Fruit fly (Drosophila melanogaster) whole organism, embryonic: ENCODE results near the gene CG10376.

Experiments
- CG1024 ChIP-seq: fragments of 200-800 bp; sonication (Bioruptor generic); IDR thresholded peaks from 2 replicates; pipeline ENCODE4 v1.3.6; 2022; ENCODE audit warnings: missing biosample characterization, missing genetic modification characterization
- CG10654 ChIP-seq: fragments of 200-800 bp; sonication (Bioruptor generic); optimal IDR thresholded peaks from 2 replicates; lab custom pipeline; 2016; ENCODE audit warnings: missing biosample characterization, missing genetic modification characterization
- CG12155 ChIP-seq: fragments of 200-800 bp; sonication (Bioruptor generic); optimal IDR thresholded peaks from 3 replicates; lab custom pipeline; 2016; ENCODE audit warnings: missing biosample characterization, missing genetic modification characterization
- CG13287 ChIP-seq: fragments of 200-800 bp; sonication (Bioruptor generic); IDR thresholded peaks from 2 replicates; pipeline ENCODE4 v1.3.6; 2022; ENCODE audit warnings: missing biosample characterization, missing genetic modification characterization; ENCODE audit not compliant: partially characterized antibody
- CG15269 ChIP-seq: fragments of 200-800 bp; sonication (Bioruptor generic); optimal IDR thresholded peaks from 2 replicates; lab custom pipeline; 2018; ENCODE audit warnings: missing biosample characterization, mild to moderate bottlenecking, missing genetic modification characterization, moderate library complexity
- CG15514 ChIP-seq: fragments of 200-800 bp; sonication (Bioruptor generic); optimal IDR thresholded peaks from 3 replicates; lab custom pipeline; 2017; ENCODE audit warnings: missing biosample characterization, missing genetic modification characterization, mild to moderate bottlenecking, moderate library complexity, missing genetic modification reagents
- CG1647 ChIP-seq: fragments of 200-800 bp; sonication (Bioruptor generic); optimal IDR thresholded peaks from 3 replicates; lab custom pipeline; 2016; ENCODE audit warnings: missing biosample characterization, missing genetic modification characterization
- CG2129 ChIP-seq: fragments of 200-800 bp; sonication (Bioruptor generic); IDR thresholded peaks from 2 replicates; pipeline ENCODE4 v1.3.6; 2022; ENCODE audit warnings: missing biosample characterization, missing genetic modification characterization; ENCODE audit not compliant: partially characterized antibody
- CG2678 ChIP-seq: fragments of 200-800 bp; sonication (Bioruptor generic); optimal IDR thresholded peaks from 3 replicates; lab custom pipeline; 2019; ENCODE audit warnings: missing biosample characterization, mild to moderate bottlenecking, missing genetic modification characterization, moderate library complexity
- CG2875 ChIP-seq: fragments of 200-800 bp; sonication (Bioruptor generic); optimal IDR thresholded peaks from 2 replicates; lab custom pipeline; 2017; ENCODE audit warnings: missing biosample characterization, mild to moderate bottlenecking, missing genetic modification characterization, missing genetic modification reagents
- CG2889 ChIP-seq: fragments of 200-800 bp; sonication (Bioruptor generic); IDR thresholded peaks from 3 replicates; pipeline ENCODE4 v1.3.6; 2022; ENCODE audit warnings: missing biosample characterization, missing genetic modification characterization
- CG30020 ChIP-seq: fragments of 200-800 bp; optimal IDR thresholded peaks from 2 replicates; lab custom pipeline; 2019; ENCODE audit warnings: missing biosample characterization, mild to moderate bottlenecking, missing genetic modification characterization, moderate library complexity
- CG31365 ChIP-seq: fragments of 200-800 bp; sonication (Bioruptor generic); optimal IDR thresholded peaks from 2 replicates; lab custom pipeline; 2018; ENCODE audit warnings: missing biosample characterization, mild to moderate bottlenecking, missing genetic modification characterization
- CG3407 ChIP-seq: fragments of 200-800 bp; sonication (Bioruptor generic); optimal IDR thresholded peaks from 2 replicates; lab custom pipeline; 2018; ENCODE audit warnings: missing biosample characterization, mild to moderate bottlenecking, missing genetic modification characterization
- CG34376 ChIP-seq: fragments of 200-800 bp; sonication (Bioruptor generic); optimal IDR thresholded peaks from 2 replicates; lab custom pipeline; 2018; ENCODE audit warnings: missing biosample characterization, mild to moderate bottlenecking, missing genetic modification characterization
- CG4404 ChIP-seq: fragments of 200-800 bp; sonication (Bioruptor generic); IDR thresholded peaks from 2 replicates; pipeline ENCODE4 v1.3.6; 2022; ENCODE audit warnings: missing biosample characterization, missing genetic modification characterization
- CG6683 ChIP-seq: fragments of 200-800 bp; sonication (Bioruptor generic); optimal IDR thresholded peaks from 2 replicates; lab custom pipeline; 2017; ENCODE audit warnings: missing biosample characterization, mild to moderate bottlenecking, missing genetic modification characterization, missing genetic modification reagents
- CG7372 ChIP-seq: fragments of 200-800 bp; sonication (Bioruptor generic); IDR thresholded peaks from 2 replicates; pipeline ENCODE4 v1.3.6; 2022; ENCODE audit warnings: missing biosample characterization, missing genetic modification characterization
- CG8388 ChIP-seq: fragments of 200-800 bp; sonication (Bioruptor generic); optimal IDR thresholded peaks from 2 replicates; lab custom pipeline; 2019; ENCODE audit warnings: missing biosample characterization, mild to moderate bottlenecking, missing genetic modification characterization, moderate library complexity
- CG8944 ChIP-seq: fragments of 200-800 bp; sonication (Bioruptor generic); optimal IDR thresholded peaks from 3 replicates; lab custom pipeline; 2016; ENCODE audit warnings: missing biosample characterization, missing genetic modification characterization
- CHES-1-like ChIP-seq: fragments of 200-800 bp; sonication (Bioruptor generic); optimal IDR thresholded peaks from 2 replicates; lab custom pipeline; 2016; ENCODE audit warnings: missing biosample characterization, missing genetic modification characterization
- Deaf1 ChIP-seq: fragments of 200-800 bp; optimal IDR thresholded peaks from 3 replicates; lab custom pipeline; 2019; ENCODE audit warnings: missing biosample characterization, mild to moderate bottlenecking, missing genetic modification characterization, moderate library complexity
- Gsc ChIP-seq: fragments of 200-800 bp; sonication (Bioruptor generic); IDR thresholded peaks from 2 replicates; pipeline ENCODE4 v1.3.6; 2022; ENCODE audit warnings: missing biosample characterization, missing genetic modification characterization
- Hand ChIP-seq: fragments of 200-800 bp; sonication (Bioruptor generic); optimal IDR thresholded peaks from 2 replicates; lab custom pipeline; 2017; ENCODE audit warnings: mild to moderate bottlenecking, missing biosample characterization, missing genetic modification reagents, missing genetic modification characterization
- Hsf ChIP-seq: fragments of 200-800 bp; sonication (Bioruptor generic); optimal IDR thresholded peaks from 3 replicates; lab custom pipeline; 2016; ENCODE audit warnings: missing biosample characterization, missing genetic modification characterization
- MBD-R2 ChIP-seq: fragments of 200-800 bp; sonication (Bioruptor generic); IDR thresholded peaks from 2 replicates; pipeline ENCODE4 v1.3.6; 2022; ENCODE audit warnings: missing biosample characterization, missing genetic modification characterization
- Meics ChIP-seq: fragments of 200-800 bp; sonication (Bioruptor generic); optimal IDR thresholded peaks from 2 replicates; lab custom pipeline; 2017; ENCODE audit warnings: missing biosample characterization, mild to moderate bottlenecking, missing genetic modification characterization
- Nf-YB ChIP-seq: fragments of 200-800 bp; sonication (Bioruptor generic); optimal IDR thresholded peaks from 3 replicates; lab custom pipeline; 2019; ENCODE audit warnings: missing biosample characterization, mild to moderate bottlenecking, missing genetic modification characterization, moderate library complexity
- Rfx ChIP-seq: fragments of 200-800 bp; sonication (Bioruptor generic); IDR thresholded peaks from 2 replicates; pipeline ENCODE4 v1.3.6; 2022; ENCODE audit warnings: missing biosample characterization, missing genetic modification characterization
- Ssrp ChIP-seq: fragments of 200-800 bp; sonication (Bioruptor generic); optimal IDR thresholded peaks from 2 replicates; lab custom pipeline; 2018; ENCODE audit warnings: missing biosample characterization, mild to moderate bottlenecking, missing genetic modification characterization, moderate library complexity
- Xrp1 ChIP-seq: fragments of 200-800 bp; sonication (Bioruptor generic); IDR thresholded peaks from 2 replicates; pipeline ENCODE4 v1.3.6; 2022; ENCODE audit warnings: missing biosample characterization, missing genetic modification characterization
- abd-A ChIP-seq: fragments of 200-800 bp; sonication (Bioruptor generic); optimal IDR thresholded peaks from 3 replicates; lab custom pipeline; 2019; ENCODE audit warnings: missing biosample characterization, mild to moderate bottlenecking, missing genetic modification characterization, moderate library complexity
- cas ChIP-seq: fragments of 200-800 bp; sonication (Bioruptor generic); IDR thresholded peaks from 2 replicates; pipeline ENCODE4 v1.3.6; 2022; ENCODE audit warnings: missing biosample characterization, missing genetic modification characterization
- croc ChIP-seq: fragments of 200-800 bp; sonication (Bioruptor generic); conservative IDR thresholded peaks from 3 replicates; pipeline ENCODE4 v1.3.6; 2022; ENCODE audit warnings: missing biosample characterization, missing genetic modification characterization
- dmrt99B ChIP-seq: fragments of 200-800 bp; sonication (Bioruptor generic); optimal IDR thresholded peaks from 2 replicates; lab custom pipeline; 2018; ENCODE audit warnings: missing biosample characterization, mild to moderate bottlenecking, missing genetic modification characterization, moderate library complexity
- fu2 ChIP-seq: fragments of 200-800 bp; sonication (Bioruptor generic); optimal IDR thresholded peaks from 2 replicates; lab custom pipeline; 2016; ENCODE audit warnings: missing biosample characterization, missing genetic modification characterization
- gt ChIP-seq: fragments of 200-800 bp; sonication (Bioruptor generic); IDR thresholded peaks from 2 replicates; pipeline ENCODE4 v1.3.6; 2022; ENCODE audit warnings: missing biosample characterization, missing genetic modification characterization
- knrl ChIP-seq: fragments of 200-800 bp; sonication (Bioruptor generic); IDR thresholded peaks from 3 replicates; pipeline ENCODE4 v1.3.6; 2022; ENCODE audit warnings: missing biosample characterization, missing genetic modification characterization; ENCODE audit not compliant: partially characterized antibody
- nmo ChIP-seq: fragments of 200-800 bp; sonication (Bioruptor generic); optimal IDR thresholded peaks from 2 replicates; lab custom pipeline; 2018; ENCODE audit warnings: missing biosample characterization, mild to moderate bottlenecking, missing genetic modification characterization, moderate library complexity
- org-1 ChIP-seq: fragments of 200-800 bp; sonication (Bioruptor generic); optimal IDR thresholded peaks from 2 replicates; lab custom pipeline; 2017; ENCODE audit warnings: missing biosample characterization, missing genetic modification characterization
- peb ChIP-seq: fragments of 200-800 bp; sonication (Bioruptor generic); IDR thresholded peaks from 2 replicates; pipeline ENCODE4 v1.3.6; 2022; ENCODE audit warnings: missing biosample characterization, missing genetic modification characterization
- ranshi ChIP-seq: fragments of 200-800 bp; sonication (Bioruptor generic); IDR thresholded peaks from 2 replicates; pipeline ENCODE4 v1.3.6; 2022; ENCODE audit warnings: missing biosample characterization, missing genetic modification characterization
- sc ChIP-seq, 3 experiments: fragments of >200 bp in 2 of 3; fragments of 200-800 bp in 1 of 3; sonication (Bioruptor generic) in 1 of 3; optimal IDR thresholded peaks; 2 replicates in 2 of 3; 3 replicates in 1 of 3; lab custom pipeline; 2017; ENCODE audit warnings: mild to moderate bottlenecking in 1 of 3, missing biosample characterization in 1 of 3, missing genetic modification characterization in 1 of 3, missing genetic modification reagents in 1 of 3
- sug ChIP-seq: fragments of 200-800 bp; optimal IDR thresholded peaks from 2 replicates; lab custom pipeline; 2019; ENCODE audit warnings: missing biosample characterization, mild to moderate bottlenecking, missing genetic modification characterization, moderate library complexity
- twi ChIP-seq: fragments of 200-800 bp; optimal IDR thresholded peaks from 2 replicates; lab custom pipeline; 2019; ENCODE audit warnings: missing biosample characterization, mild to moderate bottlenecking, missing genetic modification characterization, moderate library complexity
- unc-4 ChIP-seq: fragments of 200-800 bp; sonication (Bioruptor generic); IDR thresholded peaks from 2 replicates; pipeline ENCODE4 v1.3.6; 2022; ENCODE audit warnings: missing biosample characterization, missing genetic modification characterization; ENCODE audit not compliant: partially characterized antibody
- usp ChIP-seq: fragments of >200 bp; optimal IDR thresholded peaks from 2 replicates; lab custom pipeline; 2017; ENCODE audit warnings: missing biosample characterization, missing genetic modification characterization
- zfh1 ChIP-seq: fragments of 200-800 bp; sonication (Bioruptor generic); IDR thresholded peaks from 3 replicates; pipeline ENCODE4 v1.3.6; 2022; ENCODE audit warnings: missing biosample characterization, missing genetic modification characterization

The CG10376 gene

DNA sequence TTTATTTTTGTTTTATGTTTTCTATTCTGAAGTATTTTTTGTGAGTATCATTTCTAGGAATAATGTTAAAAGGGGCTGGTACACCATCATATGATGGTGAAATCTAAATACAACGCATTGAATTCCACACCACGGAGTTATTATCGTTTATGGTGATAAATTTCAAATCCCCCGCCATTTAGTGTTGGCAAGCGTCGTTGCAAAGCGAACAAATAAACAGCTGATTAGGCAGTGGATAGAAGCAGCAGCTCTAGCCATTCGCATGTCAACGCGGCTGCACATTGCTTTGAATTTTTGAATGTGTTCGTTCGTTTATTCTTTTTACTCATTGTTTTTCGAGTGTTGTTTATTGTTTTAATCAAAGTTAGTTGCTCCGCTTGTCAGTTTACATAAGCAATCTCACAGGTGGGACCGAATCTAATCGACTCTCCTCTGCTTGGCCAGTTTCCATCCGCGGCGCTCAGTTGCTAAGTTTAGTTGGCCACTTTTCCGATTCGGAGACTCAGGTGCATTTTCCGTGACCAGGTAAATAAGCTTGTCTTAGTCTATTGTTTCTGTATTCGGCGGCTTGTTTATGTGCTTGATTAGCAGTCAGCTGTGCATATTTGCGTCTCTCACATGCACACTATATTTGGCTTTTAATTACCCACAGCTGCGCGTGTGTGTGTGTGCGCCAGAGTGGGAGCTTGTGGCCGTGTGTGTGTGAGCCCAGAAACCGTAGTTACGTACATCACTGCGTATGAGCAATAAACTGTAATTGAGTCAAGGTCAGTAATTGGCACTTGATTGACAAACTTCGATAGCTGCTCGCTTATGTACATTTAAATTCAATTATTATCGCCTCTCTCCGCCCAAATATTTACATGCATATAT, 25.7 kb downstream of the CG10376 start, which contains the start of the genes Mst36Fa and CG31751 (continued):
- TF ChIP-seq CG8388 = peak; percentile 11
- TF ChIP-seq Meics = peak; percentile 86
- peak; percentile 96 for TF ChIP-seq sug (tag; lab: Kevin White, UChicago)
- TF ChIP-seq Gsc (GFP tag; lab: Robert Waterston, UW) = no peak
- TF ChIP-seq Nf-YB (GFP tag; lab: Kevin White, UChicago) = peak; percentile 68
- TF ChIP-seq CG15514 (GFP tag; lab: Kevin White, UChicago) = peak; percentile 89
- peak; percentile 55; the same call in 1 of the 2 replicates for TF ChIP-seq ranshi (GFP tag; lab: Robert Waterston, UW)
- peak; percentile 81 for TF ChIP-seq CG15269 (tag; lab: Kevin White, UChicago)
- TF ChIP-seq dmrt99B (tag; lab: Kevin White, UChicago) = peak; percentile 79
- TF ChIP-seq CG34376 (GFP tag; lab: Kevin White, UChicago) = peak; percentile 90
- peak; percentile 22; the same call in 1 of the 2 replicates for TF ChIP-seq CG13287
- peak; percentile 63 for TF ChIP-seq CG8944 (GFP tag; lab: Kevin White, UChicago)
- peak; percentile 88 for TF ChIP-seq org-1 (GFP tag; lab: Kevin White, UChicago)
- TF ChIP-seq CG2889 (GFP tag; lab: Robert Waterston, UW) = no peak
- TF ChIP-seq CG1647 (GFP tag; lab: Kevin White, UChicago) = peak; percentile 53
- TF ChIP-seq CG3407 (GFP tag; lab: Kevin White, UChicago) = peak; percentile 92
- TF ChIP-seq fu2 = peak; percentile 43
- TF ChIP-seq unc-4 = no peak
- TF ChIP-seq MBD-R2 (GFP tag; lab: Robert Waterston, UW) = peak; percentile 81
- peak; percentile 9 for TF ChIP-seq Ssrp
- peak; percentile 8 for TF ChIP-seq CG30020 (tag; lab: Kevin White, UChicago)
- no peak for TF ChIP-seq CG2129 (GFP tag; lab: Robert Waterston, UW)
- peak; percentile 63; the same call in 1 of the 2 replicates for TF ChIP-seq CG1024 (GFP tag; lab: Robert Waterston, UW)
- 0 out of 3 replicates have a peak, but pooled peaks have one; percentile 39 for TF ChIP-seq knrl
- peak; percentile 23 for TF ChIP-seq CG12155
- TF ChIP-seq CG6683 = peak; percentile 84
- peak; percentile 61 for TF ChIP-seq Hand (GFP tag; lab: Kevin White, UChicago)
- TF ChIP-seq Rfx (GFP tag; lab: Robert Waterston, UW) = peak; percentile 81
- no peak for TF ChIP-seq CG4404 (GFP tag; lab: Robert Waterston, UW)
- no peak for TF ChIP-seq sc (optimal IDR thresholded peaks at IDR 0.05; lab: Kevin White, UChicago)
- TF ChIP-seq sc (GFP tag; optimal IDR thresholded peaks at IDR 0.05; lab: Kevin White, UChicago) = peak; percentile 76
- TF ChIP-seq cas (GFP tag; lab: Robert Waterston, UW) = no peak
- TF ChIP-seq CG31365 (tag; lab: Kevin White, UChicago) = peak; percentile 75
- TF ChIP-seq CHES-1-like (GFP tag; lab: Kevin White, UChicago) = peak; percentile 75
- TF ChIP-seq CG7372 (GFP tag; lab: Robert Waterston, UW) = peak; percentile 71
- no peak for TF ChIP-seq abd-A
- TF ChIP-seq Deaf1 (tag; lab: Kevin White, UChicago) = no peak
- peak; percentile 8 for TF ChIP-seq twi (tag; lab: Kevin White, UChicago)
- no peak for TF ChIP-seq croc (GFP tag; lab: Robert Waterston, UW)
- peak; percentile 87 for TF ChIP-seq CG2875 (GFP tag; lab: Kevin White, UChicago)
- peak; percentile 55; the same call in 1 of the 3 replicates for TF ChIP-seq zfh1 (GFP tag; lab: Robert Waterston, UW)
- peak; percentile 30 for TF ChIP-seq nmo
- TF ChIP-seq Hsf = peak; percentile 64
- TF ChIP-seq CG2678 = peak; percentile 87
- no peak for TF ChIP-seq usp
- TF ChIP-seq peb (GFP tag; lab: Robert Waterston, UW) = no peak
- peak; percentile 51 for TF ChIP-seq Xrp1 (GFP tag; lab: Robert Waterston, UW)
- peak; percentile 75 for TF ChIP-seq CG10654 (GFP tag; lab: Kevin White, UChicago)
- TF ChIP-seq gt = no peak
